Worm (Caenorhabditis elegans) whole organism, L3 larva: Measurements from ENCODE around the gene R10E8.5.
"Not testable (repeated sequence)": the region's sequence is repeated elsewhere in the genome, so short reads cannot be mapped to it uniquely, and the experiment has no call there.

Experiments
- R02D3.7 ChIP-seq: fragments of 150-350 bp; optimal IDR thresholded peaks from 2 replicates; lab custom pipeline; 2014; ENCODE audit warnings: missing biosample characterization, missing genetic modification characterization
- ZK546.5 ChIP-seq: sonication (generic microtip); optimal IDR thresholded peaks from 2 replicates; lab custom pipeline; 2017; ENCODE audit warnings: missing biosample characterization, missing genetic modification characterization
- aly-2 ChIP-seq: fragments of 150-350 bp; optimal IDR thresholded peaks from 2 replicates; lab custom pipeline; 2014; ENCODE audit warnings: missing biosample characterization, missing genetic modification characterization
- ama-1 ChIP-seq: fragments of 150-350 bp; optimal IDR thresholded peaks from 2 replicates; lab custom pipeline; 2018
- ceh-16 ChIP-seq: sonication (generic microtip); optimal IDR thresholded peaks from 2 replicates; lab custom pipeline; 2017; ENCODE audit warnings: missing biosample characterization, missing genetic modification characterization
- ceh-82 ChIP-seq: fragments of 150-350 bp; optimal IDR thresholded peaks from 2 replicates; lab custom pipeline; 2014; ENCODE audit warnings: missing biosample characterization, missing genetic modification characterization
- elt-2 ChIP-seq: sonication (generic microtip); optimal IDR thresholded peaks from 2 replicates; lab custom pipeline; 2016; ENCODE audit warnings: missing genetic modification reagents, mild to moderate bottlenecking, missing genetic modification characterization, missing compliant biosample characterization
- elt-3 ChIP-seq, 3 experiments: fragments of 150-350 bp in 1 of 3; sonication (generic microtip) in 2 of 3; optimal IDR thresholded peaks; 2 replicates in 2 of 3; 4 replicates in 1 of 3; lab custom pipeline; 2014 to 2017; ENCODE audit warnings: missing biosample characterization in 3 of 3, missing genetic modification characterization in 3 of 3
- eor-1 ChIP-seq, 2 experiments: fragments of 150-350 bp; optimal IDR thresholded peaks; 2 replicates each; lab custom pipeline; 2014 to 2018; ENCODE audit warnings: missing biosample characterization in 2 of 2, missing genetic modification characterization in 2 of 2
- fkh-2 ChIP-seq: fragments of 150-350 bp; optimal IDR thresholded peaks from 2 replicates; lab custom pipeline; 2014; ENCODE audit warnings: missing biosample characterization, missing genetic modification reagents, missing genetic modification characterization
- fos-1 ChIP-seq: fragments of 150-350 bp; optimal IDR thresholded peaks from 2 replicates; lab custom pipeline; 2014; ENCODE audit warnings: missing biosample characterization, missing genetic modification characterization
- hmg-11 ChIP-seq: sonication (generic microtip); optimal IDR thresholded peaks from 2 replicates; lab custom pipeline; 2016; ENCODE audit warnings: missing genetic modification characterization, missing compliant biosample characterization
- lin-15B ChIP-seq: fragments of 150-350 bp; optimal IDR thresholded peaks from 2 replicates; lab custom pipeline; 2014; ENCODE audit warnings: missing biosample characterization, missing genetic modification characterization
- lsy-12 ChIP-seq: sonication (generic microtip); optimal IDR thresholded peaks from 2 replicates; lab custom pipeline; 2016; ENCODE audit warnings: mild to moderate bottlenecking, missing genetic modification characterization, missing compliant biosample characterization
- mdl-1 ChIP-seq: fragments of 150-350 bp; optimal IDR thresholded peaks from 2 replicates; lab custom pipeline; 2014; ENCODE audit warnings: missing biosample characterization, missing genetic modification characterization
- mml-1 ChIP-seq: fragments of 150-350 bp; sonication (generic microtip); optimal IDR thresholded peaks from 3 replicates; lab custom pipeline; 2014; ENCODE audit warnings: missing biosample characterization, missing genetic modification characterization
- nfya-1 ChIP-seq: sonication (generic microtip); optimal IDR thresholded peaks from 2 replicates; lab custom pipeline; 2017; ENCODE audit warnings: missing genetic modification characterization, mild to moderate bottlenecking, missing compliant biosample characterization, antibody characterized with exemption, moderate library complexity; ENCODE audit not compliant: insufficient read depth
- nhr-12 ChIP-seq: fragments of 150-350 bp; optimal IDR thresholded peaks from 2 replicates; lab custom pipeline; 2014; ENCODE audit warnings: missing biosample characterization, missing genetic modification characterization
- nhr-237 ChIP-seq: fragments of 150-350 bp; optimal IDR thresholded peaks from 2 replicates; lab custom pipeline; 2014; ENCODE audit warnings: missing biosample characterization, missing genetic modification characterization
- nhr-25 ChIP-seq: sonication (generic microtip); optimal IDR thresholded peaks from 2 replicates; lab custom pipeline; 2017; ENCODE audit warnings: missing biosample characterization, missing genetic modification characterization
- nhr-28 ChIP-seq: fragments of 150-350 bp; optimal IDR thresholded peaks from 2 replicates; lab custom pipeline; 2014; ENCODE audit warnings: missing biosample characterization, missing genetic modification characterization
- nhr-43 ChIP-seq: sonication (generic microtip); optimal IDR thresholded peaks from 2 replicates; lab custom pipeline; 2016; ENCODE audit warnings: mild to moderate bottlenecking, missing genetic modification characterization, missing compliant biosample characterization; ENCODE audit not compliant: poor library complexity, severe bottlenecking
- pha-4 ChIP-seq: fragments of 150-350 bp; optimal IDR thresholded peaks from 2 replicates; lab custom pipeline; 2014; ENCODE audit warnings: missing biosample characterization, missing genetic modification reagents, missing genetic modification characterization
- pqm-1 ChIP-seq: fragments of 150-350 bp; optimal IDR thresholded peaks from 2 replicates; lab custom pipeline; 2017; ENCODE audit warnings: missing biosample characterization, missing genetic modification characterization, inconsistent platforms
- sea-2 ChIP-seq: fragments of 150-350 bp; sonication (generic microtip); optimal IDR thresholded peaks from 4 replicates; lab custom pipeline; 2014; ENCODE audit warnings: missing biosample characterization, missing genetic modification reagents, missing genetic modification characterization
- skn-1 ChIP-seq: fragments of 150-350 bp; optimal IDR thresholded peaks from 2 replicates; lab custom pipeline; 2014; ENCODE audit warnings: missing biosample characterization, missing genetic modification characterization
- snpc-4 ChIP-seq: fragments of 150-350 bp; optimal IDR thresholded peaks from 2 replicates; lab custom pipeline; 2014; ENCODE audit warnings: missing biosample characterization, missing genetic modification characterization
- tbx-2 ChIP-seq: sonication (generic microtip); optimal IDR thresholded peaks from 2 replicates; lab custom pipeline; 2016; ENCODE audit warnings: mild to moderate bottlenecking, missing genetic modification characterization, missing compliant biosample characterization
- unc-39 ChIP-seq: sonication (generic microtip); optimal IDR thresholded peaks from 4 replicates; lab custom pipeline; 2017; ENCODE audit warnings: missing biosample characterization, missing genetic modification characterization
- unc-62 ChIP-seq: fragments of 150-350 bp; sonication (generic microtip); optimal IDR thresholded peaks from 4 replicates; lab custom pipeline; 2014; ENCODE audit warnings: missing biosample characterization, missing genetic modification reagents, missing genetic modification characterization
- ztf-11 ChIP-seq: fragments of 150-350 bp; optimal IDR thresholded peaks from 2 replicates; lab custom pipeline; 2014; ENCODE audit warnings: missing biosample characterization, missing genetic modification characterization

Gene R10E8.5

ce11 chrV:18290642-18291041 is 36.1 kb downstream of the R10E8.5 start, which contains the start of gene Y51A2A.4:
Gene Y51A2A.4, plus strand, starts transcription at chrV:18290942.
- TF ChIP-seq unc-39 (tag; lab: Kevin White, UChicago) (no peak), ama-1 (lab: Kevin White, UChicago) (no peak), snpc-4 (tag; lab: Kevin White, UChicago) (no peak), eor-1 (tag; optimal IDR thresholded peaks at IDR 0.05; lab: Kevin White, UChicago) (no peak), nhr-25 (tag; lab: Kevin White, UChicago) (no peak), unc-62 (GFP tag; lab: Kevin White, UChicago) (no peak), tbx-2 (tag; lab: Kevin White, UChicago) (no peak), lsy-12 (tag; lab: Kevin White, UChicago) (no peak), mdl-1 (no peak), pha-4 (tag; lab: Kevin White, UChicago) (no peak), hmg-11 (no peak), ceh-82 (tag; lab: Kevin White, UChicago) (no peak), elt-2 (no peak), ZK546.5 (tag; lab: Kevin White, UChicago) (no peak), fos-1 (no peak)

DNA sequence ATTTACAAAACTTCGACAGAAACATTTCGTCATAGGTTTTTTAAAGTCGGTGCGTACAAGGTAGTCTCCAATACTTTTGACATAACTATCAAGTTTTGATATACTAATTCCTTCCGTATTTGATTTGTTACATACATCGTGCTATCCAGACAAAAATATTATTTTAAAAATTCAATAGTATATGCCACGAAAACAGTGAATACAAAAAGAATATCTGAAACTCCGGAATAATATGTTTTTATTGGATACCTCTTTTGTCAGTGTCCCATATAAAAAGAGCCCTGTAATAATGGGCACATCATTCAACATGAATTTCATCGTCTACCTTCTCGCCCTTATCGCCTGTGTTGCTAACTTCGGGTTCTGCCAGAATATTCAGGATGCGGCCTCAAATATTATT is 37.7 kb downstream of the R10E8.5 start, which contains the start of gene Y51A2A.12:
Gene Y51A2A.12, plus strand, starts transcription at position 301 of the 400 bp plus-strand sequence.
- TF ChIP-seq lsy-12 (tag; lab: Kevin White, UChicago) (no peak), ama-1 (lab: Kevin White, UChicago) (no peak), aly-2 (tag; lab: Kevin White, UChicago) (no peak), fos-1 (no peak), skn-1 (tag; lab: Kevin White, UChicago) (no peak), elt-2 (no peak)

- TF ChIP-seq nhr-237 (tag; lab: Kevin White, UChicago) (no peak), nhr-12 (no peak), pha-4 (tag; lab: Kevin White, UChicago) (no peak), ceh-82 (tag; lab: Kevin White, UChicago) (no peak), pqm-1 (tag; lab: Kevin White, UChicago) (no peak), nhr-43 (no peak), ztf-11 (no peak), R02D3.7 (tag; lab: Kevin White, UChicago) (no peak), lin-15B (tag; lab: Kevin White, UChicago) (no peak), fkh-2 (no peak), mml-1 (no peak), ceh-16 (tag; lab: Kevin White, UChicago) (no peak), elt-2 (no peak)
- TF ChIP-seq, all 47 proteins: peak for 0
These were observed 43.9 kb downstream of the R10E8.5 start, which contains the start of gene Y51A2A.5 for ce11 chrV:18298506-18298905. Gene Y51A2A.5, plus strand, starts transcription at chrV:18298806.

ce11 chrV:18299313-18299712 is 44.7 kb downstream of the R10E8.5 start:
- TF ChIP-seq mdl-1 (no peak), nfya-1 (tag; lab: Kevin White, UChicago) (no peak), lsy-12 (tag; lab: Kevin White, UChicago) (no peak), sea-2 (GFP tag; lab: Kevin White, UChicago) (no peak), pha-4 (tag; lab: Kevin White, UChicago) (no peak), aly-2 (tag; lab: Kevin White, UChicago) (no peak), nhr-28 (tag; lab: Kevin White, UChicago) (no peak), ceh-16 (tag; lab: Kevin White, UChicago) (no peak), nhr-237 (tag; lab: Kevin White, UChicago) (no peak), tbx-2 (tag; lab: Kevin White, UChicago) (no peak), unc-39 (tag; lab: Kevin White, UChicago) (no peak), fos-1 (no peak), elt-3 (tag; optimal IDR thresholded peaks at IDR 0.05; lab: Kevin White, UChicago) (no peak)

ce11 chrV:18302414-18302813 is 47.8 kb downstream of the R10E8.5 start, which contains the start of gene Y51A2A.6:
Gene Y51A2A.6, plus strand, starts transcription at chrV:18302714.
- TF ChIP-seq fos-1; unc-62 (GFP tag; lab: Kevin White, UChicago); tbx-2 (tag; lab: Kevin White, UChicago): not testable (repeated sequence)
- TF ChIP-seq, all 47 proteins: peak for 0; not testable (repeated sequence) for 47
